Worm (Caenorhabditis elegans): Measurements from ENCODE around the gene F25A2.1.
A peak's percentile ranks its signal among the peaks of the same experiment; 100 is the strongest.

F25A2.1 gene

DNA sequence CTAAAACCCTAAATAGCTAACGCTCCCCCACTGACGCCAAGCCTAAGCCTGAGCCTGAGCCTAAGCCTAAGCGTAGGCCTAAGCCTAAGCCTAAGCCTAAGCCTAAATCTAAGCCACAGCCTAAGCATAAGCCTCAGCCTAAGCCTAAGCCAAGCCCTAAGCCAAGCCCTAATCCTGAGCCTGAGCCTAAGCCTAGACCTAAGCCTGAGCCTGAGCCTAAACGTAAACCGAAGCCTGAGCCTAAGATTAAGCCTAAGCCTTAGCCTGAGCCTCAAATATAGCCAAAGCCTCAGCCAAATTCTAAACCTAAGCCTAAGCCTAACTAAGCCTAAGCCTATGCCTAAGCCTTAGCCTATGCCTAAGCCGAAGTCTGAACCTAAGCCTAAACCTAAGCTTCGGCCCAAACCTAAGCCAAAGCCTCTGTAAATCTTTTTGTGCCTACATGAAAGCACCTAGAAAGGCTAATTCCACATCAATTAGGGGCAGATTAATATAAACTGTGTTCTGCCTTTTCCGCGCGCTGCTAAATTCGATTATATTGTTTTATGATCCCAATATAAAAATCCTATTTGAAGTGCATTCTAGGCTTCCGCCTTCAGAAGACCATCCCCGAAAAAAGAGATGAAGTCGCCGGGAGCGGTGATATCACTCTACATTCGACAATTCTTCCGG lies 14.2 kb upstream of the F25A2.1 start, which contains the start of gene ptr-16:
TSS of gene ptr-16 (plus strand) at position 622 of the 672 bp plus-strand sequence.
- TF ChIP-seq ceh-83 (GFP tag; optimal IDR thresholded peaks at IDR 0.05) (peak; percentile 24), lin-13 (tag; optimal IDR thresholded peaks at IDR 0.05) (no peak)

DNA sequence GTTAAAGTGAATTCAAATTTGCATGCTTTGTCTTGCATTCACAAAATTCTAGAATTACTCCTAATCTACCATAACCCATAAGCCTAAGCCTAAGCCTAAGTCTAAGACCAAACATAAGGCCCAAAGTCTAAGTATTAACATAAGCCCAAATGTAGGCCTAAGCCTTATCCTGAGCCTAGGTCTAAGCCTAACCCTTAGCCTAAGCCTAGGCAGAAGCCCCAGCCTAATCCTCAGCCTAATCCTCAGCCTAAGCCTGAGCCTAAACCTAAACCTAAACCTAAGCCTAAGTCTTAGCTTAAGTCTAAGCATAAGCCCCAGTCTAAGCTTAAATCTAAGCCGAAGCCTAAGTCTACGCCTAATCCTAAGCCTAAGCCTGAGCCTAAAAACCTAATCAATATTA lies 8.8 kb upstream of the F25A2.1 start:
- TF ChIP-seq M03D4.4 (tag; optimal IDR thresholded peaks at IDR 0.05): no peak
- TF ChIP-seq nhr-76 (tag; optimal IDR thresholded peaks at IDR 0.05): no peak
- no peak for TF ChIP-seq lin-32 (GFP tag; optimal IDR thresholded peaks at IDR 0.05)
- no peak for TF ChIP-seq sptf-1 (tag; optimal IDR thresholded peaks at IDR 0.05)
- TF ChIP-seq ham-2 (GFP tag; optimal IDR thresholded peaks at IDR 0.05): no peak
- no peak for TF ChIP-seq cnd-1 (tag; optimal IDR thresholded peaks at IDR 0.05)
- TF ChIP-seq ztf-11 (tag; optimal IDR thresholded peaks at IDR 0.05): no peak
- TF ChIP-seq sem-2 (GFP tag; optimal IDR thresholded peaks at IDR 0.05): no peak
- TF ChIP-seq unc-39 (tag; optimal IDR thresholded peaks at IDR 0.05): no peak
- TF ChIP-seq ceh-39 (tag; optimal IDR thresholded peaks at IDR 0.05): no peak
- no peak for TF ChIP-seq nhr-28 (tag; optimal IDR thresholded peaks at IDR 0.05)
- TF ChIP-seq lin-13 (tag; optimal IDR thresholded peaks at IDR 0.05): no peak
- no peak for TF ChIP-seq zip-8 (tag; optimal IDR thresholded peaks at IDR 0.05)
- no peak for TF ChIP-seq nhr-12 (tag; optimal IDR thresholded peaks at IDR 0.05)
- TF ChIP-seq flh-1 (GFP tag; optimal IDR thresholded peaks at IDR 0.05): no peak
- TF ChIP-seq drap-1 (GFP tag; optimal IDR thresholded peaks at IDR 0.05): no peak
- TF ChIP-seq mls-2 (tag; optimal IDR thresholded peaks at IDR 0.05): no peak
- TF ChIP-seq elt-1 (tag; optimal IDR thresholded peaks at IDR 0.05; ENCODE audit: borderline replicate concordance, insufficient read depth): no peak
- no peak for TF ChIP-seq nhr-2 (tag; optimal IDR thresholded peaks at IDR 0.05)
- TF ChIP-seq bed-3 (GFP tag; optimal IDR thresholded peaks at IDR 0.05): no peak

DNA sequence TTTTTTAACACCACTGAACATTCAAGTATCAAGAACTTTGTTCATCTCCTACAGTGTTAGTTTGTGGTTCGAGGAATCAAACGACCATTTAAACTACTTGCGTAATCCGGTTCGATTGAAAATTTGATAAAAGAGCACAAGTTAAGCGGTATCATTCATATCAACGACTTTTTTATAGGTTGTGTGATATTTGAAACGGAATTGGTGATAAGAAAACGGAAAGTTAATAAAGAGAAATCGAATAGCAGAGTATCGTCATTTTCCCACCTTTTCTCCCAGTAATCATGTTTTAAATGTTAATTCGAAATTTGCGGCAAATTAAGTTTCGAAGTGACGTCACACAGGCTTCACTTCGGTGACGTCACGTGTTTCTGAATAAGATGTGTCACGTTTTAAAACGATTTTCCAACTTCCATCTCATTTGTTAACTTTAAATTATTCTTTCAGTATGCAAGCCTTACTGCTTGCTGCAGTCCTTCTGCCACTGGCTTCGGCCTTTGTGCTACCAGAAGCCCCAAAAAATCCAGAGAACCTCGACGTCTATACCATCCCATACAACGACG lies 3.0 kb upstream of the F25A2.1 start, which contains the start of gene T21H3.1:
TSS of gene T21H3.1 (plus strand) at position 448 of the 563 bp plus-strand sequence.
- TF ChIP-seq cnd-1 (tag; optimal IDR thresholded peaks at IDR 0.05) (no peak), zip-8 (tag; optimal IDR thresholded peaks at IDR 0.05) (peak; percentile 45), sem-2 (GFP tag; optimal IDR thresholded peaks at IDR 0.05) (no peak), lsy-2 (tag; optimal IDR thresholded peaks at IDR 0.05) (no peak)

ce11 chrV:1195995-1196394 lies 16.6 kb downstream of the F25A2.1 start, which contains the start of the genes wrb-1 and Y50D4A.4:
Gene wrb-1, plus strand, starts transcription at chrV:1196072.
Gene Y50D4A.4, minus strand, starts transcription at chrV:1196127.
- TF ChIP-seq ces-1 (GFP tag; optimal IDR thresholded peaks at IDR 0.05): peak; percentile 91
- no peak for TF ChIP-seq ceh-83 (GFP tag; optimal IDR thresholded peaks at IDR 0.05)
- peak; percentile 62 for TF ChIP-seq lsy-2 (tag; optimal IDR thresholded peaks at IDR 0.05)
- peak; percentile 27 for TF ChIP-seq nhr-237 (tag; optimal IDR thresholded peaks at IDR 0.05)

ce11 chrV:1197064-1197724 lies 17.8 kb downstream of the F25A2.1 start:
- peak; percentile 23 for TF ChIP-seq cnd-1 (tag; optimal IDR thresholded peaks at IDR 0.05)
- peak; percentile 17 for TF ChIP-seq unc-120 (tag; optimal IDR thresholded peaks at IDR 0.05; ENCODE audit: poor library complexity, severe bottlenecking)
- TF ChIP-seq ces-1 (GFP tag; optimal IDR thresholded peaks at IDR 0.05): peak; percentile 42
- TF ChIP-seq sptf-1 (tag; optimal IDR thresholded peaks at IDR 0.05): peak; percentile 75
- TF ChIP-seq drap-1 (GFP tag; optimal IDR thresholded peaks at IDR 0.05): peak; percentile 16
- TF ChIP-seq mep-1 (tag; optimal IDR thresholded peaks at IDR 0.05): peak; percentile 4
- TF ChIP-seq mls-2 (tag; optimal IDR thresholded peaks at IDR 0.05): peak; percentile 54

- TF ChIP-seq pha-4 (tag; optimal IDR thresholded peaks at IDR 0.05): no peak
- TF ChIP-seq hlh-1 (tag; optimal IDR thresholded peaks at IDR 0.05): no peak
- no peak for TF ChIP-seq nhr-76 (tag; optimal IDR thresholded peaks at IDR 0.05)
- no peak for TF ChIP-seq snpc-4 (tag; optimal IDR thresholded peaks at IDR 0.05)
- no peak for TF ChIP-seq blmp-1 (tag; optimal IDR thresholded peaks at IDR 0.05)
- no peak for TF ChIP-seq elt-1 (tag; optimal IDR thresholded peaks at IDR 0.05; ENCODE audit: borderline replicate concordance, insufficient read depth)
- TF ChIP-seq ces-1 (GFP tag; optimal IDR thresholded peaks at IDR 0.05): no peak
- TF ChIP-seq unc-62 (GFP tag; optimal IDR thresholded peaks at IDR 0.05): no peak
- TF ChIP-seq mab-5 (tag; optimal IDR thresholded peaks at IDR 0.05): no peak
- TF ChIP-seq ztf-11 (tag; optimal IDR thresholded peaks at IDR 0.05): no peak
Measured at ce11 chrV:1199219-1199889, 20.0 kb downstream of the F25A2.1 start, which contains the start of gene Y50D4A.6. Gene Y50D4A.6, minus strand, starts transcription at chrV:1199269.
